Fruit fly (Drosophila melanogaster) whole organism, prepupa: ENCODE results near the gene CG34355.

Experiments used
- CG10631 ChIP-seq: fragments of 200-800 bp; sonication (Bioruptor generic); optimal IDR thresholded peaks from 2 replicates; lab custom pipeline; 2016; ENCODE audit warnings: missing biosample characterization, missing genetic modification characterization
- CG10669 ChIP-seq: fragments of 200-800 bp; sonication (Bioruptor generic); optimal IDR thresholded peaks from 3 replicates; lab custom pipeline; 2018; ENCODE audit warnings: missing biosample characterization, mild to moderate bottlenecking, missing genetic modification characterization, moderate library complexity
- CG11902 ChIP-seq: fragments of 200-800 bp; sonication (Bioruptor generic); optimal IDR thresholded peaks from 3 replicates; lab custom pipeline; 2016; ENCODE audit warnings: missing biosample characterization, missing genetic modification characterization
- CG15336 ChIP-seq: fragments of 200-800 bp; sonication (Bioruptor generic); IDR thresholded peaks from 2 replicates; pipeline ENCODE4 v1.3.6; 2022; ENCODE audit warnings: missing biosample characterization, missing genetic modification characterization
- CG1621 ChIP-seq: fragments of 200-800 bp; sonication (Bioruptor generic); optimal IDR thresholded peaks from 3 replicates; lab custom pipeline; 2018; ENCODE audit warnings: missing biosample characterization, mild to moderate bottlenecking, missing genetic modification characterization
- CG16779 ChIP-seq: fragments of 200-800 bp; sonication (Bioruptor generic); optimal IDR thresholded peaks from 3 replicates; lab custom pipeline; 2017; ENCODE audit warnings: missing biosample characterization, mild to moderate bottlenecking, missing genetic modification characterization
- CG31627 ChIP-seq: fragments of 200-800 bp; sonication (Bioruptor generic); optimal IDR thresholded peaks from 3 replicates; lab custom pipeline; 2016; ENCODE audit warnings: missing biosample characterization, missing genetic modification characterization
- CG32006 ChIP-seq: fragments of 200-800 bp; sonication (Bioruptor generic); optimal IDR thresholded peaks from 3 replicates; lab custom pipeline; 2017; ENCODE audit warnings: missing biosample characterization, mild to moderate bottlenecking, missing genetic modification characterization
- CG34406 ChIP-seq: fragments of 200-800 bp; sonication (Bioruptor generic); optimal IDR thresholded peaks from 3 replicates; lab custom pipeline; 2016; ENCODE audit warnings: missing biosample characterization, missing genetic modification characterization
- CG3919 ChIP-seq: fragments of 200-800 bp; sonication (Bioruptor generic); optimal IDR thresholded peaks from 3 replicates; lab custom pipeline; 2016; ENCODE audit warnings: missing biosample characterization, missing genetic modification characterization
- CG4318 ChIP-seq: fragments of 200-800 bp; sonication (Bioruptor generic); optimal IDR thresholded peaks from 3 replicates; lab custom pipeline; 2017; ENCODE audit warnings: missing biosample characterization, mild to moderate bottlenecking, missing genetic modification characterization
- CG6163 ChIP-seq: fragments of 200-800 bp; sonication (Bioruptor generic); IDR thresholded peaks from 3 replicates; pipeline ENCODE4 v1.3.6; 2022; ENCODE audit warnings: missing biosample characterization, missing genetic modification characterization
- CG6276 ChIP-seq: fragments of 200-800 bp; sonication (Bioruptor generic); optimal IDR thresholded peaks from 2 replicates; lab custom pipeline; 2017; ENCODE audit warnings: missing biosample characterization, mild to moderate bottlenecking, missing genetic modification characterization
- CG6792 ChIP-seq: fragments of 200-800 bp; sonication (Bioruptor generic); optimal IDR thresholded peaks from 3 replicates; lab custom pipeline; 2016; ENCODE audit warnings: missing biosample characterization, missing genetic modification characterization
- CG6808 ChIP-seq: fragments of 200-800 bp; sonication (Bioruptor generic); optimal IDR thresholded peaks from 3 replicates; lab custom pipeline; 2017; ENCODE audit warnings: missing biosample characterization, missing genetic modification characterization, mild to moderate bottlenecking, moderate library complexity, missing genetic modification reagents
- CG6854 ChIP-seq: fragments of 200-800 bp; sonication (Bioruptor generic); optimal IDR thresholded peaks from 2 replicates; lab custom pipeline; 2017; ENCODE audit warnings: missing biosample characterization, mild to moderate bottlenecking, missing genetic modification characterization
- CG7368 ChIP-seq: fragments of 200-800 bp; sonication (Bioruptor generic); optimal IDR thresholded peaks from 3 replicates; lab custom pipeline; 2016; ENCODE audit warnings: missing biosample characterization, missing genetic modification characterization
- CG8119 ChIP-seq: fragments of 200-800 bp; sonication (Bioruptor generic); IDR thresholded peaks from 3 replicates; pipeline ENCODE4 v1.3.6; 2022; ENCODE audit warnings: missing biosample characterization, missing genetic modification characterization
- CG8319 ChIP-seq: fragments of 200-800 bp; sonication (Bioruptor generic); optimal IDR thresholded peaks from 3 replicates; lab custom pipeline; 2016; ENCODE audit warnings: missing biosample characterization, missing genetic modification characterization
- CG8632 ChIP-seq: fragments of 200-800 bp; sonication (Bioruptor generic); optimal IDR thresholded peaks from 3 replicates; lab custom pipeline; 2016; ENCODE audit warnings: missing biosample characterization, missing genetic modification characterization
- CG9139 ChIP-seq: fragments of 200-800 bp; sonication (Bioruptor generic); optimal IDR thresholded peaks from 3 replicates; lab custom pipeline; 2017; ENCODE audit warnings: missing biosample characterization, mild to moderate bottlenecking, missing genetic modification characterization
- Eip75B ChIP-seq: fragments of 200-800 bp; sonication (Bioruptor generic); optimal IDR thresholded peaks from 3 replicates; lab custom pipeline; 2016; ENCODE audit warnings: missing biosample characterization, missing genetic modification characterization
- Eip78C ChIP-seq: fragments of 200-800 bp; sonication (Bioruptor generic); peaks from one replicate; lab custom pipeline; 2016; ENCODE audit warnings: missing biosample characterization, missing genetic modification characterization
- Eip93F ChIP-seq: fragments of 200-800 bp; sonication (Bioruptor generic); optimal IDR thresholded peaks from 2 replicates; lab custom pipeline; 2016; ENCODE audit warnings: missing biosample characterization, mild to moderate bottlenecking, missing genetic modification characterization
- Ets21C ChIP-seq: fragments of 200-800 bp; sonication (Bioruptor generic); optimal IDR thresholded peaks from 3 replicates; lab custom pipeline; 2016; ENCODE audit warnings: missing biosample characterization, missing genetic modification characterization
- Ets96B ChIP-seq: fragments of 200-800 bp; optimal IDR thresholded peaks from 2 replicates; lab custom pipeline; 2019; ENCODE audit warnings: missing biosample characterization, mild to moderate bottlenecking, missing genetic modification characterization, moderate library complexity
- Hr38 ChIP-seq: sonication (Bioruptor generic); optimal IDR thresholded peaks from 2 replicates; lab custom pipeline; 2016; ENCODE audit warnings: missing biosample characterization, missing genetic modification characterization
- Hr4 ChIP-seq: fragments of 200-800 bp; sonication (Bioruptor generic); optimal IDR thresholded peaks from 3 replicates; lab custom pipeline; 2016; ENCODE audit warnings: missing biosample characterization, missing genetic modification characterization
- Lpt ChIP-seq: fragments of 200-800 bp; sonication (Bioruptor generic); optimal IDR thresholded peaks from 3 replicates; lab custom pipeline; 2016; ENCODE audit warnings: missing biosample characterization, missing genetic modification characterization
- Met ChIP-seq: fragments of 200-800 bp; sonication (Bioruptor generic); optimal IDR thresholded peaks from 3 replicates; lab custom pipeline; 2016; ENCODE audit warnings: missing biosample characterization, missing genetic modification characterization
- OdsH ChIP-seq: fragments of 200-800 bp; sonication (Bioruptor generic); optimal IDR thresholded peaks from 3 replicates; lab custom pipeline; 2016; ENCODE audit warnings: missing biosample characterization, missing genetic modification characterization
- Smox ChIP-seq: fragments of 200-800 bp; sonication (Bioruptor generic); optimal IDR thresholded peaks from 3 replicates; lab custom pipeline; 2016; ENCODE audit warnings: missing biosample characterization, missing genetic modification characterization
- Sox102F ChIP-seq: fragments of 200-800 bp; sonication (Bioruptor generic); optimal IDR thresholded peaks from 2 replicates; lab custom pipeline; 2016; ENCODE audit warnings: missing biosample characterization, mild to moderate bottlenecking, missing genetic modification characterization
- Sox14 ChIP-seq: fragments of 200-800 bp; sonication (Bioruptor generic); optimal IDR thresholded peaks from 3 replicates; lab custom pipeline; 2016; ENCODE audit warnings: missing biosample characterization, missing genetic modification characterization
- Sox15 ChIP-seq: fragments of 200-800 bp; sonication (Bioruptor generic); optimal IDR thresholded peaks from 3 replicates; lab custom pipeline; 2016; ENCODE audit warnings: missing biosample characterization, missing genetic modification characterization
- achi ChIP-seq: fragments of 200-800 bp; sonication (Bioruptor generic); optimal IDR thresholded peaks from 3 replicates; lab custom pipeline; 2016; ENCODE audit warnings: missing biosample characterization, missing genetic modification characterization
- acj6 ChIP-seq: fragments of 200-800 bp; sonication (Bioruptor generic); optimal IDR thresholded peaks from 3 replicates; lab custom pipeline; 2016; ENCODE audit warnings: missing biosample characterization, missing genetic modification characterization
- cyc ChIP-seq: fragments of 200-800 bp; sonication (Bioruptor generic); optimal IDR thresholded peaks from 3 replicates; lab custom pipeline; 2016; ENCODE audit warnings: missing biosample characterization, missing genetic modification characterization
- dac ChIP-seq: fragments of 200-800 bp; sonication (Bioruptor generic); optimal IDR thresholded peaks from 2 replicates; lab custom pipeline; 2017; ENCODE audit warnings: missing biosample characterization, mild to moderate bottlenecking, missing genetic modification characterization
- dsx ChIP-seq: fragments of 200-800 bp; optimal IDR thresholded peaks from 3 replicates; lab custom pipeline; 2019; ENCODE audit warnings: missing biosample characterization, mild to moderate bottlenecking, missing genetic modification characterization, moderate library complexity; ENCODE audit not compliant: poor library complexity, severe bottlenecking
- eg ChIP-seq: fragments of 200-800 bp; sonication (Bioruptor generic); IDR thresholded peaks from 3 replicates; pipeline ENCODE4 v1.3.6; 2022; ENCODE audit warnings: missing biosample characterization, missing genetic modification characterization
- fd59A ChIP-seq: fragments of 200-800 bp; sonication (Bioruptor generic); optimal IDR thresholded peaks from 2 replicates; lab custom pipeline; 2017; ENCODE audit warnings: missing biosample characterization, mild to moderate bottlenecking, missing genetic modification characterization, missing genetic modification reagents
- fd85E ChIP-seq: fragments of 200-800 bp; sonication (Bioruptor generic); optimal IDR thresholded peaks from 3 replicates; lab custom pipeline; 2016; ENCODE audit warnings: missing biosample characterization, missing genetic modification characterization
- fkh ChIP-seq: fragments of 200-800 bp; sonication (Bioruptor generic); optimal IDR thresholded peaks from 3 replicates; lab custom pipeline; 2017; ENCODE audit warnings: missing biosample characterization, mild to moderate bottlenecking, missing genetic modification characterization, moderate library complexity
- lz ChIP-seq: fragments of 200-800 bp; sonication (Bioruptor generic); optimal IDR thresholded peaks from 3 replicates; lab custom pipeline; 2016; ENCODE audit warnings: missing biosample characterization, missing genetic modification characterization
- net ChIP-seq: fragments of 200-800 bp; sonication (Bioruptor generic); optimal IDR thresholded peaks from 3 replicates; lab custom pipeline; 2016; ENCODE audit warnings: missing biosample characterization, missing genetic modification characterization
- pdm3 ChIP-seq: fragments of 200-800 bp; sonication (Bioruptor generic); optimal IDR thresholded peaks from 3 replicates; lab custom pipeline; 2016; ENCODE audit warnings: missing biosample characterization, missing genetic modification characterization
- spab ChIP-seq: fragments of 200-800 bp; sonication (Bioruptor generic); optimal IDR thresholded peaks from 2 replicates; lab custom pipeline; 2017; ENCODE audit warnings: missing biosample characterization, mild to moderate bottlenecking, missing genetic modification characterization, missing genetic modification reagents
- ss ChIP-seq, 2 experiments: fragments of 200-800 bp; sonication (Bioruptor generic); optimal IDR thresholded peaks; 2 replicates in 1 of 2; 3 replicates in 1 of 2; lab custom pipeline; 2017 to 2018; ENCODE audit warnings: mild to moderate bottlenecking in 2 of 2, missing biosample characterization in 2 of 2, missing genetic modification characterization in 2 of 2, moderate library complexity in 1 of 2
- svp ChIP-seq: fragments of 200-800 bp; sonication (Bioruptor generic); peaks from one replicate; lab custom pipeline; 2016; ENCODE audit warnings: missing biosample characterization, missing genetic modification characterization
- topi ChIP-seq: fragments of 200-800 bp; sonication (Bioruptor generic); optimal IDR thresholded peaks from 3 replicates; lab custom pipeline; 2016; ENCODE audit warnings: missing biosample characterization, missing genetic modification characterization
- vri ChIP-seq: fragments of 200-800 bp; sonication (Bioruptor generic); optimal IDR thresholded peaks from 3 replicates; lab custom pipeline; 2016; ENCODE audit warnings: missing biosample characterization, mild to moderate bottlenecking, missing genetic modification characterization

Gene CG34355

dm6 chr3R:23818879-23819408, 15.3 kb downstream of the CG34355 start, which contains the start of the genes CG33111 and eIF4G2:
CG33111 (minus strand) TSS chr3R:23819237.
eIF4G2 (minus strand) TSS chr3R:23819237.
- no peak for TF ChIP-seq CG31627
- no peak for TF ChIP-seq CG4318 (GFP tag; lab: Kevin White, UChicago)
- TF ChIP-seq fd59A (GFP tag; lab: Kevin White, UChicago) = no peak
- peak; percentile 1 for TF ChIP-seq pdm3 (GFP tag; lab: Kevin White, UChicago)
- TF ChIP-seq CG10669 = peak; percentile 8
- peak; percentile 43 for TF ChIP-seq Sox14 (GFP tag; lab: Kevin White, UChicago)
- TF ChIP-seq CG11902 (GFP tag; lab: Kevin White, UChicago) = no peak
- peak; percentile 63 for TF ChIP-seq CG6276
- TF ChIP-seq CG6854 (GFP tag; lab: Kevin White, UChicago) = peak; percentile 58
- no peak for TF ChIP-seq CG8319
- TF ChIP-seq spab (GFP tag; lab: Kevin White, UChicago) = peak; percentile 54
- peak; percentile 7 for TF ChIP-seq CG6792 (GFP tag; lab: Kevin White, UChicago)
- TF ChIP-seq Eip93F (GFP tag; lab: Kevin White, UChicago) = no peak
- peak; percentile 20 for TF ChIP-seq CG32006 (GFP tag; lab: Kevin White, UChicago)
- no peak for TF ChIP-seq dac (GFP tag; lab: Kevin White, UChicago)
- no peak for TF ChIP-seq Sox15 (GFP tag; lab: Kevin White, UChicago)
- peak; percentile 3 for TF ChIP-seq CG3919
- TF ChIP-seq topi = no peak
- TF ChIP-seq CG10631 (GFP tag; lab: Kevin White, UChicago) = no peak
- TF ChIP-seq CG8119 (GFP tag; lab: Robert Waterston, UW) = peak; percentile 61; the same call in 2 of the 3 replicates
- TF ChIP-seq CG1621 (tag; lab: Kevin White, UChicago) = peak; percentile 46
- TF ChIP-seq Hr38 = no peak
- TF ChIP-seq dsx (GFP tag; lab: Kevin White, UChicago) = peak; percentile 36
- no peak for TF ChIP-seq Smox
- TF ChIP-seq CG15336 = peak; percentile 36; the same call in 1 of the 2 replicates
- TF ChIP-seq cyc = no peak
- TF ChIP-seq eg = peak; percentile 41; the same call in 1 of the 3 replicates
- TF ChIP-seq Sox102F (GFP tag; lab: Kevin White, UChicago) = no peak
- peak; percentile 16 for TF ChIP-seq lz
- no peak for TF ChIP-seq svp (GFP tag; lab: Kevin White, UChicago)
- TF ChIP-seq OdsH (GFP tag; lab: Kevin White, UChicago) = no peak
- no peak for TF ChIP-seq fd85E (GFP tag; lab: Kevin White, UChicago)
- no peak for TF ChIP-seq Ets21C
- no peak for TF ChIP-seq CG8632
- no peak for TF ChIP-seq CG34406 (GFP tag; lab: Kevin White, UChicago)
- TF ChIP-seq CG7368 (GFP tag; lab: Kevin White, UChicago) = no peak
- TF ChIP-seq Eip75B (GFP tag; lab: Kevin White, UChicago) = peak; percentile 15
- TF ChIP-seq fkh = peak; percentile 84
- TF ChIP-seq Eip78C = peak; percentile 68
- no peak for TF ChIP-seq Hr4
- TF ChIP-seq CG6808 (GFP tag; lab: Kevin White, UChicago) = peak; percentile 68
- TF ChIP-seq CG16779 = peak; percentile 59
- TF ChIP-seq acj6 (GFP tag; lab: Kevin White, UChicago) = no peak
- peak; percentile 52 for TF ChIP-seq net (GFP tag; lab: Kevin White, UChicago)
- peak; percentile 39 for TF ChIP-seq CG9139 (GFP tag; lab: Kevin White, UChicago)
- TF ChIP-seq vri (GFP tag; lab: Kevin White, UChicago) = no peak
- peak; percentile 34 for TF ChIP-seq Ets96B (tag; lab: Kevin White, UChicago)
- TF ChIP-seq achi = peak; percentile 22
- 0 out of 3 replicates have a peak, but pooled peaks have one; percentile 15 for TF ChIP-seq CG6163 (GFP tag; lab: Robert Waterston, UW)
- no peak for TF ChIP-seq Met (GFP tag; lab: Kevin White, UChicago)
- peak in 1 of 2 experiments; percentile 78 for TF ChIP-seq ss (GFP tag; optimal IDR thresholded peaks at IDR 0.05; lab: Kevin White, UChicago)
- TF ChIP-seq Lpt (GFP tag; lab: Kevin White, UChicago) = peak; percentile 23
